Fruit fly (Drosophila melanogaster): ENCODE data around the gene CG3916.
A peak's percentile ranks its signal among the peaks of the same experiment; 100 is the strongest.

The CG3916 gene

DNA sequence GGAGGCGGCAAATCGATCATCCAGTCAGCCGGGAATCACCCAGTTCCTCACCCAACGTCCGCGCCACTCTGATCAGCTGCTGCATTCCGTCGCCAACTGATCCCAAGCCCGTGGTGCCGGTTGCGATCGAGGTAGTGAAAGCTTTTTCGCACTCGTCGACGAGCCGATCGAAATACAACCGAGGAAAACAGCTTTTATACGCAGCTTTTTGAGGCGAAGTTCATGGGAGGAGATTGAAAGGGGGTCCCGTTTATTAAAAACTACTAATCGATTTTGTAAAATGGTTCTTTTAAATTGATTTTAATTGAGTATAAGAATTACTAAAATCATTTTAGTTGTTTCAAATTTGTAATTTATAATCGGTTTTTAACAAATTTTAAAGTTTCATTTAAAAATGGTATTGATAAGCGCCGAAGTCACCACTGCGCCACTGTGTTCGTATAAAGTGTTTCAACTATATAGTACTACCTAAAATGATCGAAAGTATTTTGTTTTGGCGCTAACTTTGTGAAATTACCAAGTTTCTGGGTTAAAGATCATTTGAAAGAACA is 7.8 kb upstream of the CG3916 start, which contains the start of gene CG4860 (continued):
- peak; percentile 66 for TF ChIP-seq CG11294 (GFP tag; IDR thresholded peaks at IDR 0.05)
- TF ChIP-seq acj6 (GFP tag; optimal IDR thresholded peaks at IDR 0.05), result peak; percentile 40
- peak; percentile 82 for TF ChIP-seq Lpt (GFP tag; optimal IDR thresholded peaks at IDR 0.05)
- peak; percentile 77 for TF ChIP-seq Eip93F (GFP tag; optimal IDR thresholded peaks at IDR 0.05)
- no peak for TF ChIP-seq fkh (GFP tag; optimal IDR thresholded peaks at IDR 0.05)
- TF ChIP-seq Blimp-1 (GFP tag; optimal IDR thresholded peaks at IDR 0.05), result peak; percentile 51
- peak; percentile 86 for TF ChIP-seq Hr39 (GFP tag; optimal IDR thresholded peaks at IDR 0.05)
- peak; percentile 87 for TF ChIP-seq topi (GFP tag; optimal IDR thresholded peaks at IDR 0.05)
- peak; percentile 86 for TF ChIP-seq CG32006 (GFP tag; optimal IDR thresholded peaks at IDR 0.05)
- peak; percentile 63 for TF ChIP-seq fd59A (GFP tag; optimal IDR thresholded peaks at IDR 0.05)
- peak; percentile 84 for TF ChIP-seq CG10631 (GFP tag; optimal IDR thresholded peaks at IDR 0.05)

DNA sequence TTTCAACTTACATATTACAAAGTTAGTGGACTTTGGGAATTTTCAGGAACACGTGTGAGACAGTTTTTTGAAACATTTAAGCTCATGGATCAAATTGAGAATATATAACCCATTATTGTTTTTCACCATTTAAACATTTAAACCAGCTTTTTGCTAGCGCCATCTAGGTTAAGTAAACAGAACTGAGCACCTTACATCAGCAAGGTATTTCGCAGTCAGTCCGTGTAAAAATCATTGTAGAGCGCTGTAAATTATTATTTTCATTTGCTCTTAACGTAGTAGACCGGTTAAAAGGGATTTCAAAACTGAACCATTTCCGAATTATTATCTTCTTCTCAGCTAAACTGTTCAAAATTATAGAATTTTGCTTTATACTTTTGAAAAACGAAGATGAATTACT is 7.1 kb upstream of the CG3916 start, which contains the start of gene Rsbp15:
TSS of gene Rsbp15 (plus strand) at position 295 of the 400 bp plus-strand sequence.
- TF ChIP-seq Smox (GFP tag; optimal IDR thresholded peaks at IDR 0.05) (no peak), eg (GFP tag; IDR thresholded peaks at IDR 0.05) (no peak), vri (GFP tag; optimal IDR thresholded peaks at IDR 0.05) (no peak), Sox15 (GFP tag; optimal IDR thresholded peaks at IDR 0.05) (no peak), svp (GFP tag) (no peak), Eip75B (GFP tag; optimal IDR thresholded peaks at IDR 0.05) (no peak), CG4318 (GFP tag; optimal IDR thresholded peaks at IDR 0.05) (no peak), dac (GFP tag; optimal IDR thresholded peaks at IDR 0.05) (no peak), CG6854 (GFP tag; optimal IDR thresholded peaks at IDR 0.05) (no peak), CG3032 (tag; optimal IDR thresholded peaks at IDR 0.05) (no peak), Met (GFP tag; optimal IDR thresholded peaks at IDR 0.05) (no peak), Sox102F (GFP tag; optimal IDR thresholded peaks at IDR 0.05) (no peak), dsx (GFP tag; optimal IDR thresholded peaks at IDR 0.05; ENCODE audit: poor library complexity, severe bottlenecking) (no peak), Sox14 (GFP tag; optimal IDR thresholded peaks at IDR 0.05) (no peak), CG6808 (GFP tag; optimal IDR thresholded peaks at IDR 0.05) (no peak), net (GFP tag; optimal IDR thresholded peaks at IDR 0.05) (no peak)

DNA sequence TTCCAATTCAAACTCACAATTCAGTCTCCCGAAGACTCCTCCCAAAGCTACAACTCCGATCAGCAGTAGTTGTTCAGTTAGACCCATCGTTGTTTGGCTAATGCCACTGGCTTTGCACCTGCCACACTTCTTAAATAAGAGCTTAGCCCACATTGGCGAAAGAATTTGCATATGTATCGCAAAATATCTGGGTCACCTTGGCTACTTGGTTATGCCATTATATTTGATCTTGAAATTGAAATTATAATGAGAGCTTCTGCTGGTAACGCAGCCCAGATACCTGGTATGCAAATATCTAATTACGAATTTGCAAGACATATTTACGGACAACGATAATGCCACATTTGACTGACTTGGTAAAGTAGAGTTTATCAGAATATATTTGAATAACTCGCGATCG is 4.3 kb upstream of the CG3916 start, which contains the start of gene CG17404:
TSS of gene CG17404 (minus strand) at position 101 of the 400 bp plus-strand sequence.
- TF ChIP-seq spab (GFP tag; optimal IDR thresholded peaks at IDR 0.05) (no peak), Blimp-1 (GFP tag; optimal IDR thresholded peaks at IDR 0.05) (no peak), CG16779 (tag; optimal IDR thresholded peaks at IDR 0.05) (no peak), CG11762 (GFP tag; optimal IDR thresholded peaks at IDR 0.05; ENCODE audit: insufficient read depth) (no peak), CG3032 (tag; optimal IDR thresholded peaks at IDR 0.05) (no peak), ss (GFP tag; optimal IDR thresholded peaks at IDR 0.05) (no peak), CG7368 (GFP tag; optimal IDR thresholded peaks at IDR 0.05) (no peak), Smox (GFP tag; optimal IDR thresholded peaks at IDR 0.05) (no peak), vri (GFP tag; optimal IDR thresholded peaks at IDR 0.05) (no peak), CG34406 (GFP tag; optimal IDR thresholded peaks at IDR 0.05) (no peak), CG6163 (GFP tag; IDR thresholded peaks at IDR 0.05) (no peak), Ets21C (GFP tag; optimal IDR thresholded peaks at IDR 0.05) (no peak), fd59A (GFP tag; optimal IDR thresholded peaks at IDR 0.05) (no peak), CG10631 (GFP tag; optimal IDR thresholded peaks at IDR 0.05) (no peak), dsx (GFP tag; optimal IDR thresholded peaks at IDR 0.05; ENCODE audit: poor library complexity, severe bottlenecking) (no peak), Lpt (GFP tag; optimal IDR thresholded peaks at IDR 0.05) (no peak), Met (GFP tag; optimal IDR thresholded peaks at IDR 0.05) (no peak), Sox102F (GFP tag; optimal IDR thresholded peaks at IDR 0.05) (no peak), OdsH (GFP tag; optimal IDR thresholded peaks at IDR 0.05) (no peak)
